Worm (Caenorhabditis elegans): ENCODE data around the gene Y44F5A.1.

Gene Y44F5A.1

DNA sequence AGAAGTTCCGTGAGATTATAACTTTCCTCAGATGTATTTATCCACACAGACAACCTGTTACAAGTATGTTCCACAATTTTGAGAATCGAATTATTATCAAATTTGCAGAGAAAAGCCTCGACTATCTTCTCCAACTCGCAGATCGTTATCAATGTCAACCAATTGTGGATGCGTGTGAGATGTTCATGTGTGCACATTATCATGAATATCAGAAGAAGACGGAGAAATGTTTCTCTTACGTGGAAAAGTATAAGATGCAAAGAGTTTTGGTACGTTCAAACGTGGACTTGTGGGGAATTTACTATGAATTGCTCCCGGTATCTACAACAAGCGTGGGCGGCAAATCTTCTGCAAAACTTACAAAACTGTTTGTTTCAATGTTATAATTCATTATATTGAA, 23.6 kb upstream of the Y44F5A.1 start:
- no peak for TF ChIP-seq sma-3 (GFP tag; optimal IDR thresholded peaks at IDR 0.05)
- TF ChIP-seq nhr-10 (tag; optimal IDR thresholded peaks at IDR 0.05), result no peak
- no peak for TF ChIP-seq unc-55 (GFP tag; optimal IDR thresholded peaks at IDR 0.05)
- TF ChIP-seq ZK546.5 (tag; optimal IDR thresholded peaks at IDR 0.05), result no peak
- no peak for TF ChIP-seq ama-1 (optimal IDR thresholded peaks at IDR 0.05)
- no peak for TF ChIP-seq nhr-21 (tag; optimal IDR thresholded peaks at IDR 0.05)
- no peak for TF ChIP-seq skn-1 (tag; optimal IDR thresholded peaks at IDR 0.05)
- TF ChIP-seq F13H6.1 (tag; optimal IDR thresholded peaks at IDR 0.05), result no peak
- TF ChIP-seq Y55F3AM.14 (GFP tag; optimal IDR thresholded peaks at IDR 0.05), result no peak
- no peak for TF ChIP-seq ceh-82 (tag; optimal IDR thresholded peaks at IDR 0.05)
- TF ChIP-seq nhr-237 (tag; optimal IDR thresholded peaks at IDR 0.05), result no peak
- no peak for TF ChIP-seq unc-39 (tag; optimal IDR thresholded peaks at IDR 0.05)
- no peak for TF ChIP-seq ceh-16 (tag; optimal IDR thresholded peaks at IDR 0.05)

DNA sequence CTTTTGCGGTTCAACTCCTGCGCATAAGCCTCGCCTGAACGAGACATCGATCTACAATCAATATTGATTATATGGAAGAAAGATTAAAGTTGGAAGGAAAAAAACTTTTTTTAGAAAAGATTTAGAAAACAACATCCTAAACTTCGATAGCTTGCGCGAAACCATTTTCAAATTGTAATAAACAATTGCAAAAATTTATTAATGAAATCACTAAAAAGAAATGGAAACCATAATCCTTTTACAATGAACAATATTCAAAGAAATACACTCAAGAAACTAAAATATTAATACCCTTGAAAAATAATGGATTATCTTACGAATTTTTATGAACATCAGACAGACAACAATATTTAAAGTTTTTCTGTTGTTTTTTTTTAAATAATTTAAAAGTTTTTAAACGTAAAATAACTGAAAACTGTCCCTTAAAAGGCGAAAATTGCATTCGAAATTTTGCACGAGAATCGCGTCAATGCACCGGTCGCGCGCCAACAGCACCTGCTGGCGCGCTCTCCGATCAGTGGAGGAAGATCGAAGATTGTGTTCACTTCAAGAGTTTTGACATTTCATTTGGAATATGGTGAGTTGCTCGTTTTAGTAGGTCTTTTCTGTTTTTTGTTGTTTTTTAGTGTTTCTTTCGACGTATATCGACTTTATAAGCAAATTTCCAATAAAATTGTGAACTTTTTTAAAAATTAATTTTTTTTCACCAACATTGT, 21.9 kb upstream of the Y44F5A.1 start, which contains the start of the genes sftb-1 and R10E4.1:
Gene sftb-1, minus strand, starts transcription at position 51 of the 716 bp plus-strand sequence.
Gene R10E4.1, plus strand, starts transcription at position 524 of the 716 bp plus-strand sequence.
- peak; percentile 82 for TF ChIP-seq unc-55 (GFP tag; optimal IDR thresholded peaks at IDR 0.05)
- no peak for TF ChIP-seq dmd-4 (tag; optimal IDR thresholded peaks at IDR 0.05)
- peak; percentile 83 for TF ChIP-seq sma-9 (GFP tag; optimal IDR thresholded peaks at IDR 0.05)
- TF ChIP-seq sma-9 (tag; optimal IDR thresholded peaks at IDR 0.05), result no peak
- TF ChIP-seq elt-1 (tag; optimal IDR thresholded peaks at IDR 0.05), result no peak
- peak; percentile 34 for TF ChIP-seq mab-5 (tag; optimal IDR thresholded peaks at IDR 0.05)
- TF ChIP-seq lin-11 (tag; optimal IDR thresholded peaks at IDR 0.05), result peak; percentile 19
- TF ChIP-seq alr-1 (tag; optimal IDR thresholded peaks at IDR 0.05), result no peak
- no peak for TF ChIP-seq nhr-23 (tag; optimal IDR thresholded peaks at IDR 0.05)
- TF ChIP-seq F13H6.1 (tag; optimal IDR thresholded peaks at IDR 0.05), result peak; percentile 69
- TF ChIP-seq nhr-21 (tag; optimal IDR thresholded peaks at IDR 0.05), result peak; percentile 49
- TF ChIP-seq nhr-6 (tag; optimal IDR thresholded peaks at IDR 0.05), result no peak
- TF ChIP-seq elt-3 (tag; optimal IDR thresholded peaks at IDR 0.05), result no peak
- TF ChIP-seq nhr-129 (tag; optimal IDR thresholded peaks at IDR 0.05), result peak; percentile 42
- no peak for TF ChIP-seq nhr-10 (tag; optimal IDR thresholded peaks at IDR 0.05)
- no peak for TF ChIP-seq ZK546.5 (tag; optimal IDR thresholded peaks at IDR 0.05)
- no peak for TF ChIP-seq skn-1 (tag; optimal IDR thresholded peaks at IDR 0.05)
- TF ChIP-seq ama-1 (optimal IDR thresholded peaks at IDR 0.05), result peak; percentile 32
- peak; percentile 75 for TF ChIP-seq nhr-25 (tag; optimal IDR thresholded peaks at IDR 0.05)
- TF ChIP-seq sma-3 (GFP tag; optimal IDR thresholded peaks at IDR 0.05), result peak; percentile 66
- no peak for TF ChIP-seq Y55F3AM.14 (GFP tag; optimal IDR thresholded peaks at IDR 0.05)
- peak; percentile 25 for TF ChIP-seq sem-4 (tag; optimal IDR thresholded peaks at IDR 0.05)
- TF ChIP-seq blmp-1 (tag; optimal IDR thresholded peaks at IDR 0.05; ENCODE audit: insufficient read depth), result no peak
- peak; percentile 48 for TF ChIP-seq fos-1 (tag; optimal IDR thresholded peaks at IDR 0.05)
- no peak for TF ChIP-seq nhr-11 (tag; optimal IDR thresholded peaks at IDR 0.05)
- TF ChIP-seq lin-39 (tag; optimal IDR thresholded peaks at IDR 0.05), result no peak
- no peak for TF ChIP-seq nhr-12 (tag; optimal IDR thresholded peaks at IDR 0.05)
- TF ChIP-seq zag-1 (tag; optimal IDR thresholded peaks at IDR 0.05), result no peak
- TF ChIP-seq unc-39 (tag; optimal IDR thresholded peaks at IDR 0.05), result no peak
- TF ChIP-seq nhr-77 (tag; optimal IDR thresholded peaks at IDR 0.05), result no peak
- TF ChIP-seq gmeb-1 (tag; optimal IDR thresholded peaks at IDR 0.05), result peak; percentile 84
- no peak for TF ChIP-seq mdl-1 (tag; optimal IDR thresholded peaks at IDR 0.05)
- TF ChIP-seq nhr-237 (tag; optimal IDR thresholded peaks at IDR 0.05), result no peak
- TF ChIP-seq C34F6.9 (tag; optimal IDR thresholded peaks at IDR 0.05), result peak; percentile 78
- TF ChIP-seq lsy-2 (tag; optimal IDR thresholded peaks at IDR 0.05), result peak; percentile 77 to 89
- peak; percentile 78 for TF ChIP-seq crh-2 (tag; optimal IDR thresholded peaks at IDR 0.05)
- no peak for TF ChIP-seq R02D3.7 (tag; optimal IDR thresholded peaks at IDR 0.05)
- no peak for TF ChIP-seq unc-62 (GFP tag; optimal IDR thresholded peaks at IDR 0.05)
- TF ChIP-seq lin-13 (GFP tag; optimal IDR thresholded peaks at IDR 0.05), result peak; percentile 42
- TF ChIP-seq peb-1 (tag; optimal IDR thresholded peaks at IDR 0.05), result no peak
- no peak for TF ChIP-seq ztf-11 (tag; optimal IDR thresholded peaks at IDR 0.05)
- no peak for TF ChIP-seq ztf-4 (tag; optimal IDR thresholded peaks at IDR 0.05)
- no peak for TF ChIP-seq snpc-4 (tag; optimal IDR thresholded peaks at IDR 0.05)
- no peak for TF ChIP-seq egl-27 (tag; optimal IDR thresholded peaks at IDR 0.05)
- no peak for TF ChIP-seq ceh-82 (tag; optimal IDR thresholded peaks at IDR 0.05)
- no peak for TF ChIP-seq ztf-1 (GFP tag; conservative IDR thresholded peaks at IDR 0.05)
- no peak for TF ChIP-seq mbf-1 (tag; optimal IDR thresholded peaks at IDR 0.05)
- no peak for TF ChIP-seq aly-2 (tag; optimal IDR thresholded peaks at IDR 0.05)
- TF ChIP-seq ceh-16 (tag; optimal IDR thresholded peaks at IDR 0.05), result no peak

All from whole organism, L2 larva.